Worm (Caenorhabditis elegans) whole organism, L4 larva: ENCODE results near the gene spds-1.
A peak's percentile ranks its signal among the peaks of the same experiment; 100 is the strongest.

ENCODE experiments used
- R02D3.7 ChIP-seq: fragments of 150-350 bp; sonication (generic microtip); optimal IDR thresholded peaks from 3 replicates; lab custom pipeline; 2014; ENCODE audit warnings: missing biosample characterization, missing genetic modification characterization
- Y105C5A.15 ChIP-seq: fragments of 200-800 bp; sonication (Bioruptor generic); IDR thresholded peaks from 2 replicates; pipeline ENCODE4 v1.3.6; 2022; ENCODE audit warnings: missing genetic modification characterization, missing compliant biosample characterization
- Y48G9A.11 ChIP-seq: fragments of 200-800 bp; sonication (Bioruptor generic); IDR thresholded peaks from 2 replicates; pipeline ENCODE4 v1.3.6; 2022; ENCODE audit warnings: missing genetic modification reagents, missing genetic modification characterization, missing compliant biosample characterization
- ZK546.5 ChIP-seq, 2 experiments: sonication (generic microtip); optimal IDR thresholded peaks; 2 replicates each; lab custom pipeline; 2017; ENCODE audit warnings: missing biosample characterization in 2 of 2, missing genetic modification characterization in 2 of 2
- aha-1 ChIP-seq: fragments of 150-350 bp; peaks from one replicate; lab custom pipeline; 2014; ENCODE audit warnings: missing biosample characterization, missing genetic modification characterization
- ama-1 ChIP-seq: fragments of 150-350 bp; optimal IDR thresholded peaks from 2 replicates; lab custom pipeline; 2014; ENCODE audit warnings: inconsistent platforms, mixed read lengths
- arid-1 ChIP-seq: fragments of 200-800 bp; sonication (Bioruptor generic); conservative IDR thresholded peaks from 2 replicates; pipeline ENCODE4 v1.3.6; 2022; ENCODE audit warnings: missing genetic modification reagents, missing genetic modification characterization, missing compliant biosample characterization
- ceh-28 ChIP-seq: fragments of 150-350 bp; optimal IDR thresholded peaks from 2 replicates; lab custom pipeline; 2014; ENCODE audit warnings: missing biosample characterization, missing genetic modification reagents, missing genetic modification characterization
- ceh-32 ChIP-seq: sonication (generic microtip); optimal IDR thresholded peaks from 2 replicates; lab custom pipeline; 2016; ENCODE audit warnings: mild to moderate bottlenecking, missing genetic modification characterization, missing compliant biosample characterization; ENCODE audit not compliant: poor library complexity
- ces-1 ChIP-seq: fragments of 150-350 bp; sonication (generic microtip); optimal IDR thresholded peaks from 4 replicates; lab custom pipeline; 2014; ENCODE audit warnings: missing biosample characterization, missing genetic modification reagents, missing genetic modification characterization
- cey-2 ChIP-seq: sonication (generic microtip); optimal IDR thresholded peaks from 3 replicates; lab custom pipeline; 2017; ENCODE audit warnings: missing genetic modification characterization, mild to moderate bottlenecking, missing compliant biosample characterization, antibody characterized with exemption, borderline replicate concordance; ENCODE audit not compliant: insufficient read depth
- ctbp-1 ChIP-seq: fragments of 200-800 bp; sonication (Bioruptor generic); IDR thresholded peaks from 2 replicates; pipeline ENCODE4 v1.3.6; 2022; ENCODE audit warnings: missing genetic modification reagents, missing genetic modification characterization, missing compliant biosample characterization
- dmd-6 ChIP-seq: fragments of 200-800 bp; sonication (Bioruptor generic); IDR thresholded peaks from 2 replicates; pipeline ENCODE4 v1.3.6; 2022; ENCODE audit warnings: missing genetic modification reagents, missing genetic modification characterization, missing compliant biosample characterization
- dpl-1 ChIP-seq: fragments of 150-350 bp; optimal IDR thresholded peaks from 2 replicates; lab custom pipeline; 2014; ENCODE audit warnings: missing biosample characterization, missing genetic modification reagents, missing genetic modification characterization
- duxl-1 ChIP-seq: sonication (generic microtip); optimal IDR thresholded peaks from 2 replicates; lab custom pipeline; 2016; ENCODE audit warnings: mild to moderate bottlenecking, missing genetic modification characterization, moderate library complexity, missing compliant biosample characterization; ENCODE audit not compliant: poor library complexity
- egl-27 ChIP-seq: sonication (generic microtip); optimal IDR thresholded peaks from 3 replicates; lab custom pipeline; 2017; ENCODE audit warnings: missing biosample characterization, missing genetic modification reagents, missing genetic modification characterization
- fos-1 ChIP-seq: fragments of 150-350 bp; optimal IDR thresholded peaks from 2 replicates; lab custom pipeline; 2014; ENCODE audit warnings: missing biosample characterization, missing genetic modification characterization
- hlh-11 ChIP-seq: fragments of 200-800 bp; sonication (Bioruptor generic); optimal IDR thresholded peaks from 2 replicates; lab custom pipeline; 2018; ENCODE audit warnings: mild to moderate bottlenecking, missing genetic modification characterization, missing compliant biosample characterization
- hlh-30 ChIP-seq: sonication (generic microtip); optimal IDR thresholded peaks from 2 replicates; lab custom pipeline; 2017; ENCODE audit warnings: antibody characterized with exemption, mild to moderate bottlenecking, missing genetic modification characterization, missing compliant biosample characterization; ENCODE audit not compliant: insufficient read depth
- hmg-1.1 ChIP-seq: fragments of 200-800 bp; sonication (Bioruptor generic); IDR thresholded peaks from 2 replicates; pipeline ENCODE4 v1.3.6; 2022; ENCODE audit warnings: missing genetic modification reagents, missing genetic modification characterization, missing compliant biosample characterization
- jun-1 ChIP-seq: fragments of 150-350 bp; optimal IDR thresholded peaks from 2 replicates; lab custom pipeline; 2014; ENCODE audit warnings: missing biosample characterization, missing genetic modification reagents, missing genetic modification characterization
- lin-13 ChIP-seq: fragments of 150-350 bp; optimal IDR thresholded peaks from 2 replicates; lab custom pipeline; 2014; ENCODE audit warnings: missing biosample characterization, missing genetic modification reagents, missing genetic modification characterization
- lin-29 ChIP-seq: fragments of 200-800 bp; sonication (Bioruptor generic); IDR thresholded peaks from 2 replicates; pipeline ENCODE4 v1.3.6; 2022; ENCODE audit warnings: missing genetic modification reagents, missing genetic modification characterization, missing compliant biosample characterization
- lin-38 ChIP-seq: fragments of 200-800 bp; sonication (Bioruptor generic); IDR thresholded peaks from 2 replicates; pipeline ENCODE4 v1.3.6; 2022; ENCODE audit warnings: missing genetic modification reagents, missing genetic modification characterization, missing compliant biosample characterization
- lin-39 ChIP-seq: fragments of 150-350 bp; optimal IDR thresholded peaks from 2 replicates; lab custom pipeline; 2014; ENCODE audit warnings: missing biosample characterization, missing genetic modification reagents, missing genetic modification characterization
- lsy-2 ChIP-seq, 2 experiments: fragments of 150-350 bp in 1 of 2; sonication (generic microtip) in 1 of 2; optimal IDR thresholded peaks; 2 replicates each; lab custom pipeline; 2014 to 2017; ENCODE audit warnings: missing biosample characterization in 2 of 2, missing genetic modification characterization in 2 of 2
- mdl-1 ChIP-seq, 2 experiments: fragments of 150-350 bp in 1 of 2; sonication (generic microtip) in 1 of 2; optimal IDR thresholded peaks; 2 replicates each; lab custom pipeline; 2014 to 2017; ENCODE audit warnings: missing biosample characterization in 2 of 2, missing genetic modification characterization in 2 of 2
- mdt-29 ChIP-seq: fragments of 200-800 bp; sonication (Bioruptor generic); IDR thresholded peaks from 2 replicates; pipeline ENCODE4 v1.3.6; 2022; ENCODE audit warnings: missing genetic modification reagents, missing genetic modification characterization, missing compliant biosample characterization
- mep-1 ChIP-seq: fragments of 150-350 bp; sonication (generic microtip); optimal IDR thresholded peaks from 3 replicates; lab custom pipeline; 2014; ENCODE audit warnings: missing biosample characterization, missing genetic modification characterization
- mes-2 ChIP-seq: sonication (generic microtip); optimal IDR thresholded peaks from 2 replicates; lab custom pipeline; 2016; ENCODE audit warnings: missing genotype, mild to moderate bottlenecking, missing genetic modification characterization, missing compliant biosample characterization; ENCODE audit not compliant: poor library complexity, severe bottlenecking
- mxl-3 ChIP-seq: fragments of 200-800 bp; sonication (Bioruptor generic); optimal IDR thresholded peaks from 2 replicates; lab custom pipeline; 2018; ENCODE audit warnings: mild to moderate bottlenecking, missing genetic modification characterization, missing compliant biosample characterization
- nhr-11 ChIP-seq: fragments of 150-350 bp; optimal IDR thresholded peaks from 2 replicates; lab custom pipeline; 2014; ENCODE audit warnings: missing biosample characterization, missing genetic modification characterization
- nhr-237 ChIP-seq: sonication (generic microtip); optimal IDR thresholded peaks from 2 replicates; lab custom pipeline; 2017; ENCODE audit warnings: missing biosample characterization, missing genetic modification characterization
- nhr-28 ChIP-seq: fragments of 150-350 bp; optimal IDR thresholded peaks from 2 replicates; lab custom pipeline; 2014; ENCODE audit warnings: missing biosample characterization, missing genetic modification characterization
- nhr-6 ChIP-seq: fragments of 150-350 bp; optimal IDR thresholded peaks from 2 replicates; lab custom pipeline; 2014; ENCODE audit warnings: missing biosample characterization, missing genetic modification characterization
- nhr-76 ChIP-seq: fragments of 150-350 bp; optimal IDR thresholded peaks from 2 replicates; lab custom pipeline; 2014; ENCODE audit warnings: missing biosample characterization, missing genetic modification characterization
- nhr-77 ChIP-seq: fragments of 150-350 bp; optimal IDR thresholded peaks from 2 replicates; lab custom pipeline; 2014; ENCODE audit warnings: missing biosample characterization, missing genetic modification characterization
- php-3 ChIP-seq: fragments of 200-800 bp; sonication (Bioruptor generic); IDR thresholded peaks from 2 replicates; pipeline ENCODE4 v1.3.6; 2022; ENCODE audit warnings: missing genetic modification reagents, missing genetic modification characterization, missing compliant biosample characterization
- saeg-2 ChIP-seq: fragments of 200-800 bp; sonication (Bioruptor generic); IDR thresholded peaks from 2 replicates; pipeline ENCODE4 v1.3.6; 2022; ENCODE audit warnings: missing genetic modification reagents, missing genetic modification characterization, missing compliant biosample characterization
- sdz-12 ChIP-seq: fragments of 200-800 bp; sonication (Bioruptor generic); optimal IDR thresholded peaks from 2 replicates; lab custom pipeline; 2018; ENCODE audit warnings: mild to moderate bottlenecking, missing genetic modification characterization, missing compliant biosample characterization
- snpc-1.2 ChIP-seq: fragments of 200-800 bp; sonication (Bioruptor generic); IDR thresholded peaks from 2 replicates; pipeline ENCODE4 v1.3.6; 2022; ENCODE audit warnings: missing genetic modification reagents, missing genetic modification characterization, missing compliant biosample characterization
- spr-3 ChIP-seq: fragments of 200-800 bp; sonication (Bioruptor generic); optimal IDR thresholded peaks from 2 replicates; lab custom pipeline; 2018; ENCODE audit warnings: mild to moderate bottlenecking, missing genetic modification characterization, missing compliant biosample characterization
- tra-1 ChIP-seq: fragments of 200-800 bp; sonication (Bioruptor generic); IDR thresholded peaks from 2 replicates; pipeline ENCODE4 v1.3.6; 2022; ENCODE audit warnings: missing genetic modification reagents, missing genetic modification characterization, missing compliant biosample characterization
- unc-130 ChIP-seq: sonication (generic microtip); optimal IDR thresholded peaks from 2 replicates; lab custom pipeline; 2016; ENCODE audit warnings: missing genetic modification reagents, missing genetic modification characterization, missing compliant biosample characterization
- ztf-7 ChIP-seq: fragments of 150-350 bp; optimal IDR thresholded peaks from 2 replicates; lab custom pipeline; 2014; ENCODE audit warnings: missing biosample characterization, missing genetic modification characterization

spds-1 gene

ce11 chrII:12798814-12799213 is 7.9 kb upstream of the spds-1 start (continued):
- no peak for TF ChIP-seq lin-29 (GFP tag; lab: Robert Waterston, UW)
- no peak for TF ChIP-seq nhr-237 (tag; lab: Kevin White, UChicago)
- peak; percentile 16 for TF ChIP-seq ztf-7 (tag; lab: Kevin White, UChicago)
- peak; percentile 89 for TF ChIP-seq saeg-2
- peak; percentile 56 for TF ChIP-seq lin-13 (GFP tag; lab: Kevin White, UChicago)
- peak; percentile 46 for TF ChIP-seq duxl-1 (tag; lab: Kevin White, UChicago)
- peak; percentile 94 for TF ChIP-seq mdt-29 (GFP tag; lab: Robert Waterston, UW)
- no peak for TF ChIP-seq ces-1 (GFP tag; lab: Kevin White, UChicago)
- peak; percentile 84 for TF ChIP-seq nhr-6
- TF ChIP-seq Y105C5A.15 (GFP tag; lab: Robert Waterston, UW) = no peak
- peak; percentile 83; the same call in 1 of the 2 replicates for TF ChIP-seq tra-1 (GFP tag; lab: Robert Waterston, UW)
- peak; percentile 84 for TF ChIP-seq arid-1 (GFP tag; lab: Robert Waterston, UW)

- TF ChIP-seq ceh-32 (tag; lab: Kevin White, UChicago) (no peak), mdl-1 (tag; optimal IDR thresholded peaks at IDR 0.05; lab: Kevin White, UChicago) (no peak), nhr-11 (tag; lab: Kevin White, UChicago) (no peak), ctbp-1 (GFP tag; lab: Robert Waterston, UW) (0 out of 2 replicates have a peak, but pooled peaks have one; percentile 8), jun-1 (tag; lab: Kevin White, UChicago) (no peak), nhr-77 (tag; lab: Kevin White, UChicago) (no peak), nhr-28 (tag; lab: Kevin White, UChicago) (peak; percentile 13), arid-1 (GFP tag; lab: Robert Waterston, UW) (no peak), lin-29 (GFP tag; lab: Robert Waterston, UW) (no peak), php-3 (GFP tag; lab: Robert Waterston, UW) (no peak), lin-39 (tag; lab: Kevin White, UChicago) (no peak), spr-3 (GFP tag; lab: Kevin White, UChicago) (no peak), sdz-12 (GFP tag; lab: Kevin White, UChicago) (no peak), nhr-76 (tag; lab: Kevin White, UChicago) (no peak), egl-27 (tag; lab: Kevin White, UChicago) (no peak), ZK546.5 (tag; optimal IDR thresholded peaks at IDR 0.05; lab: Kevin White, UChicago) (no peak), mxl-3 (GFP tag; lab: Kevin White, UChicago) (no peak), cey-2 (tag; lab: Kevin White, UChicago) (no peak), nhr-6 (no peak), mdt-29 (GFP tag; lab: Robert Waterston, UW) (peak; percentile 56; the same call in 1 of the 2 replicates)
These were observed 7.3 kb upstream of the spds-1 start for ce11 chrII:12799364-12799763.

- TF ChIP-seq Y48G9A.11 (peak; percentile 76), lin-38 (GFP tag; lab: Robert Waterston, UW) (peak; percentile 97), snpc-1.2 (GFP tag; lab: Robert Waterston, UW) (peak; percentile 29; the same call in 1 of the 2 replicates), mxl-3 (GFP tag; lab: Kevin White, UChicago) (peak; percentile 84), cey-2 (tag; lab: Kevin White, UChicago) (no peak), hmg-1.1 (GFP tag; lab: Robert Waterston, UW) (0 out of 2 replicates have a peak, but pooled peaks have one; percentile 24), R02D3.7 (no peak), ceh-28 (tag; lab: Kevin White, UChicago) (no peak), ama-1 (lab: Kevin White, UChicago) (peak; percentile 4), mes-2 (peak; percentile 20), nhr-28 (tag; lab: Kevin White, UChicago) (peak; percentile 77), mep-1 (tag; lab: Kevin White, UChicago) (peak; percentile 46), lsy-2 (tag; optimal IDR thresholded peaks at IDR 0.05; lab: Kevin White, UChicago) (peak; percentile 68 to 89), dpl-1 (GFP tag; lab: Kevin White, UChicago) (peak; percentile 39), fos-1 (tag; lab: Kevin White, UChicago) (no peak), unc-130 (GFP tag; lab: Kevin White, UChicago) (peak; percentile 29), hlh-30 (tag; lab: Kevin White, UChicago) (peak; percentile 40), nhr-11 (tag; lab: Kevin White, UChicago) (peak; percentile 80), hlh-11 (tag; lab: Kevin White, UChicago) (peak; percentile 45), mdl-1 (tag; optimal IDR thresholded peaks at IDR 0.05; lab: Kevin White, UChicago) (peak in 1 of 2 experiments; percentile 46), dmd-6 (GFP tag; lab: Robert Waterston, UW) (peak; percentile 44), saeg-2 (no peak), aha-1 (tag; lab: Kevin White, UChicago) (peak; percentile 38), nhr-77 (tag; lab: Kevin White, UChicago) (no peak)
These were observed 6.7 kb upstream of the spds-1 start for ce11 chrII:12799927-12800522.
